Worm (Caenorhabditis elegans): ENCODE measurements around the gene ttr-31.

Gene ttr-31

ce11 chrX:10971118-10971517 is 37.7 kb downstream of the ttr-31 start:
- TF ChIP-seq nhr-12 (tag; optimal IDR thresholded peaks at IDR 0.05) (no peak), cnd-1 (tag; optimal IDR thresholded peaks at IDR 0.05) (no peak), mep-1 (tag; optimal IDR thresholded peaks at IDR 0.05) (no peak), snpc-4 (tag; optimal IDR thresholded peaks at IDR 0.05) (no peak), bed-3 (GFP tag; optimal IDR thresholded peaks at IDR 0.05) (no peak), mls-2 (tag; optimal IDR thresholded peaks at IDR 0.05) (no peak), pha-4 (tag; optimal IDR thresholded peaks at IDR 0.05) (no peak), ceh-83 (GFP tag; optimal IDR thresholded peaks at IDR 0.05) (no peak), sem-2 (GFP tag; optimal IDR thresholded peaks at IDR 0.05) (no peak), ceh-43 (GFP tag; optimal IDR thresholded peaks at IDR 0.05) (no peak), ham-2 (GFP tag; optimal IDR thresholded peaks at IDR 0.05) (no peak)

DNA sequence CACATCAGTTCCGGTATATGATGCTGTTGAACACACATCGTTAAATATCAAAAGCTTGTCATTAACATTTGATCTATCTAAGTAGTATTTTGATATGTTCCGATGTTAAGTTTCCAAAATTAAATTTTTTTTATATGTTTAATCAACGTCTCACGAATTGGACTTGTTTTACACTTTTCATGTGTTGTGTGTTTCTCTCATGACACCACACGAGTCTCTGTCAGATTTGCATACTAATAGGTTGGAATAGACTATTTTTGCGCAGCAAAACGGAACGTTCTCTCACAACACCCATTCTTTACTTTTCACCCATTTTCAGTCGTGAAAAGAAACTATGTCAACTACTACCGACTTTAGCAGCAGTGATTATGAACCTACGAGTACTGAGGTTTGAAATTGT is 38.2 kb downstream of the ttr-31 start, which contains the start of gene K09C8.8:
K09C8.8 (plus strand) TSS at position 301 of the 400 bp plus-strand sequence.
- TF ChIP-seq tbx-8 (GFP tag; optimal IDR thresholded peaks at IDR 0.05) (no peak), drap-1 (GFP tag; optimal IDR thresholded peaks at IDR 0.05) (no peak), M03D4.4 (tag; optimal IDR thresholded peaks at IDR 0.05) (no peak), sem-2 (GFP tag; optimal IDR thresholded peaks at IDR 0.05) (no peak), snpc-4 (tag; optimal IDR thresholded peaks at IDR 0.05) (no peak), unc-39 (tag; optimal IDR thresholded peaks at IDR 0.05) (no peak), mep-1 (tag; optimal IDR thresholded peaks at IDR 0.05) (no peak), pha-4 (tag; optimal IDR thresholded peaks at IDR 0.05) (no peak), cnd-1 (tag; optimal IDR thresholded peaks at IDR 0.05) (no peak), blmp-1 (tag; optimal IDR thresholded peaks at IDR 0.05) (no peak), nhr-237 (tag; optimal IDR thresholded peaks at IDR 0.05) (no peak), lsy-2 (tag; optimal IDR thresholded peaks at IDR 0.05) (no peak), elt-1 (tag; optimal IDR thresholded peaks at IDR 0.05; ENCODE audit: borderline replicate concordance, insufficient read depth) (no peak), mab-5 (tag; optimal IDR thresholded peaks at IDR 0.05) (no peak), lin-32 (GFP tag; optimal IDR thresholded peaks at IDR 0.05) (no peak), flh-1 (GFP tag; optimal IDR thresholded peaks at IDR 0.05) (no peak), unc-120 (tag; optimal IDR thresholded peaks at IDR 0.05; ENCODE audit: poor library complexity, severe bottlenecking) (no peak), unc-62 (GFP tag; optimal IDR thresholded peaks at IDR 0.05) (no peak), bed-3 (GFP tag; optimal IDR thresholded peaks at IDR 0.05) (no peak), zip-8 (tag; optimal IDR thresholded peaks at IDR 0.05) (no peak)

ce11 chrX:10967698-10968097 is 41.2 kb downstream of the ttr-31 start, which contains the start of gene K09C8.9:
Gene K09C8.9 (minus strand): TSS chrX:10967798.
- TF ChIP-seq elt-3 (tag; optimal IDR thresholded peaks at IDR 0.05) = no peak

- TF ChIP-seq nhr-28 (tag; optimal IDR thresholded peaks at IDR 0.05) = no peak
- TF ChIP-seq unc-120 (tag; optimal IDR thresholded peaks at IDR 0.05; ENCODE audit: poor library complexity, severe bottlenecking) = no peak
- no peak for TF ChIP-seq tbx-8 (GFP tag; optimal IDR thresholded peaks at IDR 0.05)
- TF ChIP-seq nhr-12 (tag; optimal IDR thresholded peaks at IDR 0.05) = no peak
- no peak for TF ChIP-seq ceh-83 (GFP tag; optimal IDR thresholded peaks at IDR 0.05)
- no peak for TF ChIP-seq elt-3 (tag; optimal IDR thresholded peaks at IDR 0.05)
- TF ChIP-seq pha-4 (tag; optimal IDR thresholded peaks at IDR 0.05) = no peak
- no peak for TF ChIP-seq ces-1 (GFP tag; optimal IDR thresholded peaks at IDR 0.05)
- TF ChIP-seq nhr-237 (tag; optimal IDR thresholded peaks at IDR 0.05) = no peak
- no peak for TF ChIP-seq bed-3 (GFP tag; optimal IDR thresholded peaks at IDR 0.05)
- TF ChIP-seq sptf-1 (tag; optimal IDR thresholded peaks at IDR 0.05) = no peak
Observed at ce11 chrX:10966251-10966650, 42.6 kb downstream of the ttr-31 start, which contains the start of gene lge-1. Gene lge-1 (plus strand): TSS chrX:10966551.

DNA sequence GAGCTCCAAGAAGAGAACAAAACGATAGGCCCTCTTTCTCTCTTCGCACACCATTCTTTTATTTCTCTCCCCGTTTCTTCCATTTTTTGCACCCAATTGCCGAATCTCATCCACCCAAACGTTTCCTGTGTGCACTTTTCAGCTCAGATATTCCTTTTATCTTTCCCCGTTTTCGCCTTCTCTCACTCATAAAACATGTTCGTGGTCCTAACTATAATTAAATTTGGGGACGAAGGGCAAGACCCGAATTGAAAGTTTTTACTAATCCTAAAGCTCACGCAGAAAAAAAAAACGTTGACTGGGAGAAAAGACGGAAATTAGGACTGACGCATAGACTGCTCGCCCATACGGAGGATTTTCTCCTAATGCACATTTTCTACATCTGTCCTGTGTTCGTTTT is 43.3 kb downstream of the ttr-31 start:
- TF ChIP-seq ces-1 (GFP tag; optimal IDR thresholded peaks at IDR 0.05) (peak; percentile 82), nhr-12 (tag; optimal IDR thresholded peaks at IDR 0.05) (no peak), lin-13 (tag; optimal IDR thresholded peaks at IDR 0.05) (no peak), ceh-43 (GFP tag; optimal IDR thresholded peaks at IDR 0.05) (no peak)

Data from whole organism, mixed stage, embryonic.